Worm (Caenorhabditis elegans) whole organism, L2 larva: Measurements from ENCODE around the gene rexd-1.

Experiments
- ZK546.5 ChIP-seq: sonication (generic microtip); optimal IDR thresholded peaks from 2 replicates; lab custom pipeline; 2017; ENCODE audit warnings: missing biosample characterization, missing genetic modification characterization
- alr-1 ChIP-seq: fragments of 150-350 bp; optimal IDR thresholded peaks from 2 replicates; lab custom pipeline; 2014; ENCODE audit warnings: missing biosample characterization, missing genetic modification characterization
- blmp-1 ChIP-seq: sonication (generic microtip); optimal IDR thresholded peaks from 2 replicates; lab custom pipeline; 2017; ENCODE audit warnings: missing genetic modification characterization, mild to moderate bottlenecking, missing compliant biosample characterization, antibody characterized with exemption, moderate library complexity; ENCODE audit not compliant: insufficient read depth
- ceh-82 ChIP-seq: fragments of 150-350 bp; optimal IDR thresholded peaks from 2 replicates; lab custom pipeline; 2014; ENCODE audit warnings: missing biosample characterization, missing genetic modification characterization
- lin-13 ChIP-seq: fragments of 150-350 bp; optimal IDR thresholded peaks from 2 replicates; lab custom pipeline; 2014; ENCODE audit warnings: missing biosample characterization, missing genetic modification reagents, missing genetic modification characterization
- nhr-12 ChIP-seq: fragments of 150-350 bp; optimal IDR thresholded peaks from 2 replicates; lab custom pipeline; 2014; ENCODE audit warnings: missing biosample characterization, missing genetic modification characterization
- unc-62 ChIP-seq: fragments of 150-350 bp; optimal IDR thresholded peaks from 2 replicates; lab custom pipeline; 2014; ENCODE audit warnings: missing biosample characterization, missing genetic modification reagents, missing genetic modification characterization
- ztf-4 ChIP-seq: fragments of 150-350 bp; optimal IDR thresholded peaks from 2 replicates; lab custom pipeline; 2014; ENCODE audit warnings: missing biosample characterization, missing genetic modification characterization

ce11 chrIII:1805415-1806008 is 28.8 kb upstream of the rexd-1 start:
- TF ChIP-seq ZK546.5 (tag; lab: Kevin White, UChicago) = no peak
- no peak for TF ChIP-seq alr-1 (tag; lab: Kevin White, UChicago)
- TF ChIP-seq lin-13 (GFP tag; lab: Kevin White, UChicago) = no peak
- no peak for TF ChIP-seq nhr-12 (tag; lab: Kevin White, UChicago)
- no peak for TF ChIP-seq unc-62 (GFP tag; lab: Kevin White, UChicago)
- no peak for TF ChIP-seq ztf-4
- TF ChIP-seq blmp-1 (tag; lab: Kevin White, UChicago) = no peak
- TF ChIP-seq ceh-82 (tag; lab: Kevin White, UChicago) = no peak
